Fruit fly (Drosophila melanogaster) whole organism, embryonic: ENCODE measurements around the gene CG1983.

ENCODE experiments used
- Aef1 ChIP-seq: fragments of 200-800 bp; sonication (Bioruptor generic); IDR thresholded peaks from 3 replicates; pipeline ENCODE4 v1.3.6; 2022; ENCODE audit warnings: missing biosample characterization, missing genetic modification characterization
- CG11398 ChIP-seq: fragments of 200-800 bp; sonication (Bioruptor generic); optimal IDR thresholded peaks from 2 replicates; lab custom pipeline; 2016; ENCODE audit warnings: missing biosample characterization, missing genetic modification characterization
- CG11696 ChIP-seq: fragments of 200-800 bp; sonication (Bioruptor generic); IDR thresholded peaks from 2 replicates; pipeline ENCODE4 v1.3.6; 2022; ENCODE audit warnings: missing biosample characterization, missing genetic modification characterization
- CG11723 ChIP-seq: fragments of 200-800 bp; sonication (Bioruptor generic); optimal IDR thresholded peaks from 2 replicates; lab custom pipeline; 2017; ENCODE audit warnings: missing biosample characterization, mild to moderate bottlenecking, missing genetic modification characterization
- CG12104 ChIP-seq: fragments of 200-800 bp; sonication (Bioruptor generic); optimal IDR thresholded peaks from 3 replicates; lab custom pipeline; 2016; ENCODE audit warnings: missing biosample characterization, missing genetic modification characterization
- CG12391 ChIP-seq: fragments of 200-800 bp; sonication (Bioruptor generic); optimal IDR thresholded peaks from 3 replicates; lab custom pipeline; 2018; ENCODE audit warnings: missing biosample characterization, mild to moderate bottlenecking, missing genetic modification characterization, moderate library complexity
- CG13287 ChIP-seq: fragments of 200-800 bp; sonication (Bioruptor generic); IDR thresholded peaks from 2 replicates; pipeline ENCODE4 v1.3.6; 2022; ENCODE audit warnings: missing biosample characterization, missing genetic modification characterization; ENCODE audit not compliant: partially characterized antibody
- CG13296 ChIP-seq: fragments of 200-800 bp; sonication (Bioruptor generic); optimal IDR thresholded peaks from 3 replicates; lab custom pipeline; 2018; ENCODE audit warnings: missing biosample characterization, mild to moderate bottlenecking, missing genetic modification characterization
- CG14860 ChIP-seq: fragments of 200-800 bp; sonication (Bioruptor generic); IDR thresholded peaks from 3 replicates; pipeline ENCODE4 v1.3.6; 2022; ENCODE audit warnings: missing biosample characterization, missing genetic modification characterization; ENCODE audit not compliant: partially characterized antibody
- CG15073 ChIP-seq: fragments of 200-800 bp; sonication (Bioruptor generic); optimal IDR thresholded peaks from 2 replicates; lab custom pipeline; 2016; ENCODE audit warnings: missing biosample characterization, missing genetic modification characterization
- CG1529 ChIP-seq: fragments of 200-800 bp; sonication (Bioruptor generic); optimal IDR thresholded peaks from 3 replicates; lab custom pipeline; 2018; ENCODE audit warnings: missing biosample characterization, missing genetic modification characterization
- CG16863 ChIP-seq: fragments of 200-800 bp; sonication (Bioruptor generic); optimal IDR thresholded peaks from 3 replicates; lab custom pipeline; 2016; ENCODE audit warnings: missing biosample characterization, missing genetic modification characterization
- CG17612 ChIP-seq: fragments of 200-800 bp; sonication (Bioruptor generic); IDR thresholded peaks from 2 replicates; pipeline ENCODE4 v1.3.6; 2022; ENCODE audit warnings: missing biosample characterization, missing genetic modification characterization
- CG2199 ChIP-seq: fragments of 200-800 bp; sonication (Bioruptor generic); IDR thresholded peaks from 3 replicates; pipeline ENCODE4 v1.3.6; 2022; ENCODE audit warnings: missing biosample characterization, missing genetic modification characterization
- CG32532 ChIP-seq: fragments of 200-800 bp; sonication (Bioruptor generic); IDR thresholded peaks from 2 replicates; pipeline ENCODE4 v1.3.6; 2022; ENCODE audit warnings: missing biosample characterization, missing genetic modification characterization
- CG3281 ChIP-seq: fragments of 200-800 bp; sonication (Bioruptor generic); optimal IDR thresholded peaks from 3 replicates; lab custom pipeline; 2017; ENCODE audit warnings: missing biosample characterization, mild to moderate bottlenecking, missing genetic modification characterization
- CG7271 ChIP-seq: fragments of 200-800 bp; sonication (Bioruptor generic); optimal IDR thresholded peaks from 2 replicates; lab custom pipeline; 2018; ENCODE audit warnings: missing biosample characterization, mild to moderate bottlenecking, missing genetic modification characterization, moderate library complexity
- D19A ChIP-seq: fragments of 200-800 bp; optimal IDR thresholded peaks from 3 replicates; lab custom pipeline; 2019; ENCODE audit warnings: missing biosample characterization, mild to moderate bottlenecking, missing genetic modification characterization, moderate library complexity
- D19B ChIP-seq: fragments of 200-800 bp; sonication (Bioruptor generic); optimal IDR thresholded peaks from 2 replicates; lab custom pipeline; 2017; ENCODE audit warnings: missing biosample characterization, mild to moderate bottlenecking, missing genetic modification characterization
- Doc3 ChIP-seq: fragments of 200-800 bp; sonication (Bioruptor generic); IDR thresholded peaks from 3 replicates; pipeline ENCODE4 v1.3.6; 2022; ENCODE audit warnings: missing biosample characterization, missing genetic modification characterization; ENCODE audit not compliant: partially characterized antibody
- Kr ChIP-seq: fragments of 200-800 bp; sonication (Bioruptor generic); optimal IDR thresholded peaks from 2 replicates; lab custom pipeline; 2017; ENCODE audit warnings: missing biosample characterization, mild to moderate bottlenecking, missing genetic modification characterization
- Max ChIP-seq: fragments of 200-800 bp; sonication (Bioruptor generic); optimal IDR thresholded peaks from 2 replicates; lab custom pipeline; 2016; ENCODE audit warnings: missing biosample characterization, mild to moderate bottlenecking, missing genetic modification characterization
- Meics ChIP-seq: fragments of 200-800 bp; sonication (Bioruptor generic); optimal IDR thresholded peaks from 2 replicates; lab custom pipeline; 2017; ENCODE audit warnings: missing biosample characterization, mild to moderate bottlenecking, missing genetic modification characterization
- NFAT ChIP-seq: fragments of 200-800 bp; sonication (Bioruptor generic); IDR thresholded peaks from 2 replicates; pipeline ENCODE4 v1.3.6; 2022; ENCODE audit warnings: missing biosample characterization, missing genetic modification characterization
- Pdp1 ChIP-seq, 2 experiments: fragments of 200-800 bp; sonication (Bioruptor generic); optimal IDR thresholded peaks; 3 replicates each; lab custom pipeline; 2016; ENCODE audit warnings: missing biosample characterization in 2 of 2, missing genetic modification characterization in 2 of 2, mild to moderate bottlenecking in 1 of 2, moderate library complexity in 1 of 2
- ab ChIP-seq: fragments of 200-800 bp; sonication (Bioruptor generic); optimal IDR thresholded peaks from 2 replicates; lab custom pipeline; 2016; ENCODE audit warnings: missing biosample characterization, missing genetic modification characterization
- abd-A ChIP-seq: fragments of 200-800 bp; sonication (Bioruptor generic); optimal IDR thresholded peaks from 3 replicates; lab custom pipeline; 2019; ENCODE audit warnings: missing biosample characterization, mild to moderate bottlenecking, missing genetic modification characterization, moderate library complexity
- az2 ChIP-seq: fragments of 200-800 bp; sonication (Bioruptor generic); optimal IDR thresholded peaks from 3 replicates; lab custom pipeline; 2016; ENCODE audit warnings: missing biosample characterization, missing genetic modification characterization
- bsh ChIP-seq, 2 experiments: fragments of 200-800 bp; sonication (Bioruptor generic); optimal IDR thresholded peaks; 2 replicates each; lab custom pipeline; 2017 to 2018; ENCODE audit warnings: mild to moderate bottlenecking in 2 of 2, missing biosample characterization in 2 of 2, missing genetic modification characterization in 2 of 2, moderate library complexity in 1 of 2
- dati ChIP-seq: fragments of 200-800 bp; sonication (Bioruptor generic); IDR thresholded peaks from 2 replicates; pipeline ENCODE4 v1.3.6; 2022; ENCODE audit warnings: missing biosample characterization, missing genetic modification characterization
- en ChIP-seq: fragments of 200-800 bp; sonication (Bioruptor generic); optimal IDR thresholded peaks from 2 replicates; lab custom pipeline; 2016; ENCODE audit warnings: missing biosample characterization, missing genetic modification characterization
- fd96Cb ChIP-seq: fragments of 200-800 bp; sonication (Bioruptor generic); optimal IDR thresholded peaks from 2 replicates; lab custom pipeline; 2018; ENCODE audit warnings: missing biosample characterization, mild to moderate bottlenecking, missing genetic modification characterization, moderate library complexity
- fru ChIP-seq: fragments of >200 bp; optimal IDR thresholded peaks from 2 replicates; lab custom pipeline; 2017
- h ChIP-seq: fragments of >200 bp; optimal IDR thresholded peaks from 2 replicates; lab custom pipeline; 2017
- her ChIP-seq: fragments of 200-800 bp; sonication (Bioruptor generic); optimal IDR thresholded peaks from 2 replicates; lab custom pipeline; 2016; ENCODE audit warnings: missing biosample characterization, missing genetic modification characterization
- hkb ChIP-seq, 2 experiments: fragments of 200-800 bp in 1 of 2; fragments of >200 bp in 1 of 2; sonication (Bioruptor generic) in 1 of 2; IDR thresholded peaks in 1 of 2; optimal IDR thresholded peaks in 1 of 2; 2 replicates each; pipeline versions ENCODE4 v1.3.6 to Lab custom; 2017 to 2022; ENCODE audit warnings: missing biosample characterization in 1 of 2, missing genetic modification characterization in 1 of 2
- hth ChIP-seq: fragments of >200 bp; optimal IDR thresholded peaks from 2 replicates; lab custom pipeline; 2017; ENCODE audit warnings: inconsistent platforms
- inv ChIP-seq: fragments of 200-800 bp; sonication (Bioruptor generic); IDR thresholded peaks from 2 replicates; pipeline ENCODE4 v1.3.6; 2022; ENCODE audit warnings: missing biosample characterization, missing genetic modification characterization; ENCODE audit not compliant: partially characterized antibody
- kah ChIP-seq: fragments of 200-800 bp; sonication (Bioruptor generic); optimal IDR thresholded peaks from 2 replicates; lab custom pipeline; 2018; ENCODE audit warnings: missing biosample characterization, mild to moderate bottlenecking, missing genetic modification characterization
- kay ChIP-seq: fragments of 200-800 bp; sonication (Bioruptor generic); optimal IDR thresholded peaks from 2 replicates; lab custom pipeline; 2016; ENCODE audit warnings: missing biosample characterization, missing genetic modification characterization
- knrl ChIP-seq: fragments of 200-800 bp; sonication (Bioruptor generic); IDR thresholded peaks from 3 replicates; pipeline ENCODE4 v1.3.6; 2022; ENCODE audit warnings: missing biosample characterization, missing genetic modification characterization; ENCODE audit not compliant: partially characterized antibody
- oc ChIP-seq: fragments of 200-800 bp; sonication (Bioruptor generic); optimal IDR thresholded peaks from 2 replicates; lab custom pipeline; 2018; ENCODE audit warnings: missing biosample characterization, mild to moderate bottlenecking, missing genetic modification characterization, moderate library complexity
- phol ChIP-seq: fragments of 200-800 bp; sonication (Bioruptor generic); optimal IDR thresholded peaks from 3 replicates; lab custom pipeline; 2018; ENCODE audit warnings: missing biosample characterization, mild to moderate bottlenecking, missing genetic modification characterization, moderate library complexity
- ranshi ChIP-seq: fragments of 200-800 bp; sonication (Bioruptor generic); IDR thresholded peaks from 2 replicates; pipeline ENCODE4 v1.3.6; 2022; ENCODE audit warnings: missing biosample characterization, missing genetic modification characterization
- sim ChIP-seq: fragments of 200-800 bp; sonication (Bioruptor generic); IDR thresholded peaks from 2 replicates; pipeline ENCODE4 v1.3.6; 2022; ENCODE audit warnings: missing biosample characterization, missing genetic modification characterization
- so ChIP-seq: fragments of 200-800 bp; sonication (Bioruptor generic); IDR thresholded peaks from 3 replicates; pipeline ENCODE4 v1.3.6; 2022; ENCODE audit warnings: missing biosample characterization, missing genetic modification characterization
- sr ChIP-seq: fragments of 200-800 bp; sonication (Bioruptor generic); IDR thresholded peaks from 3 replicates; pipeline ENCODE4 v1.3.6; 2022; ENCODE audit warnings: missing biosample characterization, missing genetic modification characterization
- sug ChIP-seq: fragments of 200-800 bp; optimal IDR thresholded peaks from 2 replicates; lab custom pipeline; 2019; ENCODE audit warnings: missing biosample characterization, mild to moderate bottlenecking, missing genetic modification characterization, moderate library complexity
- tap ChIP-seq: fragments of 200-800 bp; optimal IDR thresholded peaks from 3 replicates; lab custom pipeline; 2019; ENCODE audit warnings: missing biosample characterization, mild to moderate bottlenecking, missing genetic modification characterization, moderate library complexity
- tin ChIP-seq: fragments of 200-800 bp; sonication (Bioruptor generic); optimal IDR thresholded peaks from 3 replicates; lab custom pipeline; 2016; ENCODE audit warnings: missing biosample characterization, missing genetic modification characterization
- wek ChIP-seq: fragments of 200-800 bp; sonication (Bioruptor generic); optimal IDR thresholded peaks from 3 replicates; lab custom pipeline; 2018; ENCODE audit warnings: missing biosample characterization, mild to moderate bottlenecking, missing genetic modification characterization, moderate library complexity

Gene CG1983

dm6 chr3R:30195606-30196049 is 18.1 kb upstream of the CG1983 start (continued):
- TF ChIP-seq D19A (tag; lab: Kevin White, UChicago): no peak
- TF ChIP-seq Meics: peak; percentile 62
- peak; percentile 16 for TF ChIP-seq CG11398 (GFP tag; lab: Kevin White, UChicago)
- no peak for TF ChIP-seq kay (GFP tag; lab: Kevin White, UChicago)
- no peak for TF ChIP-seq Aef1
- TF ChIP-seq CG11723 (GFP tag; lab: Kevin White, UChicago): no peak
- no peak for TF ChIP-seq CG14860 (GFP tag; lab: Robert Waterston, UW)
- TF ChIP-seq inv: no peak
- no peak for TF ChIP-seq ranshi (GFP tag; lab: Robert Waterston, UW)
- no peak for TF ChIP-seq CG15073
- TF ChIP-seq phol: peak; percentile 10
- no peak for TF ChIP-seq CG1529 (GFP tag; lab: Kevin White, UChicago)
- TF ChIP-seq CG12104: no peak
- peak; percentile 54 for TF ChIP-seq CG13296 (GFP tag; lab: Kevin White, UChicago)
- peak in 1 of 2 experiments; percentile 44 for TF ChIP-seq Pdp1 (GFP tag; optimal IDR thresholded peaks at IDR 0.05; lab: Kevin White, UChicago)
- TF ChIP-seq h (lab: Kevin White, UChicago): no peak
- TF ChIP-seq Max: peak; percentile 25
- peak; percentile 8 for TF ChIP-seq CG12391 (tag; lab: Kevin White, UChicago)
- TF ChIP-seq CG13287 (GFP tag; lab: Robert Waterston, UW): peak; percentile 54; the same call in 1 of the 2 replicates
- no peak for TF ChIP-seq so (GFP tag; lab: Robert Waterston, UW)
- peak; percentile 35; the same call in 1 of the 2 replicates for TF ChIP-seq CG17612 (GFP tag; lab: Robert Waterston, UW)
- TF ChIP-seq Kr: no peak
- no peak for TF ChIP-seq tap (tag; lab: Kevin White, UChicago)
- TF ChIP-seq her (GFP tag; lab: Kevin White, UChicago): peak; percentile 72
- no peak for TF ChIP-seq hth
- TF ChIP-seq oc: no peak
- TF ChIP-seq hkb (optimal IDR thresholded peaks at IDR 0.05; lab: Kevin White, UChicago): no peak
- TF ChIP-seq hkb (GFP tag; IDR thresholded peaks at IDR 0.05; lab: Robert Waterston, UW): peak; percentile 33; the same call in 1 of the 2 replicates
- TF ChIP-seq CG32532 (GFP tag; lab: Robert Waterston, UW): peak; percentile 82
- TF ChIP-seq bsh (GFP tag; optimal IDR thresholded peaks at IDR 0.05; lab: Kevin White, UChicago): peak in 1 of 2 experiments; percentile 15
- no peak for TF ChIP-seq wek (GFP tag; lab: Kevin White, UChicago)
- TF ChIP-seq sim (GFP tag; lab: Robert Waterston, UW): no peak
- TF ChIP-seq abd-A (tag; lab: Kevin White, UChicago): no peak
- TF ChIP-seq dati (GFP tag; lab: Robert Waterston, UW): no peak
- TF ChIP-seq fru (lab: Kevin White, UChicago): no peak
- no peak for TF ChIP-seq sr
- peak; percentile 57 for TF ChIP-seq CG3281
- TF ChIP-seq Doc3: no peak
- TF ChIP-seq az2 (GFP tag; lab: Kevin White, UChicago): no peak
- TF ChIP-seq CG7271 (tag; lab: Kevin White, UChicago): no peak
- peak; percentile 42 for TF ChIP-seq tin (GFP tag; lab: Kevin White, UChicago)
- no peak for TF ChIP-seq CG2199
- TF ChIP-seq knrl (GFP tag; lab: Robert Waterston, UW): no peak
- no peak for TF ChIP-seq en
- peak; percentile 51 for TF ChIP-seq sug
- no peak for TF ChIP-seq ab (GFP tag; lab: Kevin White, UChicago)
- peak; percentile 74 for TF ChIP-seq NFAT (GFP tag; lab: Robert Waterston, UW)
- TF ChIP-seq D19B (GFP tag; lab: Kevin White, UChicago): no peak
- TF ChIP-seq CG16863 (GFP tag; lab: Kevin White, UChicago): no peak
- TF ChIP-seq CG11696 (GFP tag; lab: Robert Waterston, UW): no peak
- TF ChIP-seq kah (GFP tag; lab: Kevin White, UChicago): peak; percentile 67
- no peak for TF ChIP-seq fd96Cb (tag; lab: Kevin White, UChicago)
